Fruit fly (Drosophila melanogaster) whole organism: ENCODE results near the gene CG32447.
A peak's percentile ranks its signal among the peaks of the same experiment; 100 is the strongest.

Experiments used
- CG8478 ChIP-seq: fragments of >200 bp; optimal IDR thresholded peaks from 2 replicates; lab custom pipeline; 2018; ENCODE audit warnings: inconsistent platforms
- Dll ChIP-seq: fragments of >200 bp; optimal IDR thresholded peaks from 2 replicates; lab custom pipeline; 2017
- EcR ChIP-seq, 2 experiments: fragments of >200 bp; optimal IDR thresholded peaks; 2 replicates each; lab custom pipeline; 2017; ENCODE audit warnings: missing biosample characterization in 2 of 2, missing genetic modification characterization in 2 of 2, missing genetic modification reagents in 2 of 2
- pan ChIP-seq: fragments of >200 bp; optimal IDR thresholded peaks from 2 replicates; lab custom pipeline; 2017
- psq ChIP-seq: fragments of >200 bp; optimal IDR thresholded peaks from 2 replicates; lab custom pipeline; 2017
- usp ChIP-seq: fragments of >200 bp; optimal IDR thresholded peaks from 2 replicates; lab custom pipeline; 2017; ENCODE audit warnings: missing biosample characterization, missing genetic modification characterization, mixed read lengths

Gene CG32447

dm6 chr3L:21679687-21680086 is 26.5 kb downstream of the CG32447 start, which contains the start of the genes Als2 and CG11248:
Als2 (minus strand) TSS chr3L:21679755.
CG11248 (plus strand) TSS chr3L:21680050.
- TF ChIP-seq Dll (lab: Kevin White, UChicago) (no peak), pan (no peak), usp (no peak), EcR (GFP tag; optimal IDR thresholded peaks at IDR 0.05; lab: Kevin White, UChicago) (no peak), CG8478 (lab: Kevin White, UChicago) (no peak), psq (lab: Kevin White, UChicago) (no peak)

- TF ChIP-seq EcR (GFP tag; optimal IDR thresholded peaks at IDR 0.05; lab: Kevin White, UChicago) (no peak), CG8478 (lab: Kevin White, UChicago) (no peak), pan (no peak), Dll (lab: Kevin White, UChicago) (no peak)
Observed at dm6 chr3L:21671839-21672238, 34.3 kb downstream of the CG32447 start, which contains the start of gene CG11249. CG11249 (plus strand) TSS chr3L:21672139.

- TF ChIP-seq Dll (lab: Kevin White, UChicago) (no peak), CG8478 (lab: Kevin White, UChicago) (no peak), EcR (GFP tag; optimal IDR thresholded peaks at IDR 0.05; lab: Kevin White, UChicago) (no peak), pan (no peak), psq (lab: Kevin White, UChicago) (no peak), usp (no peak)
Observed at dm6 chr3L:21667530-21667929, 38.6 kb downstream of the CG32447 start.

dm6 chr3L:21666880-21667279 is 39.3 kb downstream of the CG32447 start, which contains the start of gene Cpr78E:
Cpr78E (minus strand) TSS chr3L:21666980.
- TF ChIP-seq pan = no peak
- TF ChIP-seq EcR (GFP tag; optimal IDR thresholded peaks at IDR 0.05; lab: Kevin White, UChicago) = no peak
- no peak for TF ChIP-seq Dll (lab: Kevin White, UChicago)
- TF ChIP-seq psq (lab: Kevin White, UChicago) = no peak

- TF ChIP-seq EcR (GFP tag; optimal IDR thresholded peaks at IDR 0.05; lab: Kevin White, UChicago) (no peak), CG8478 (lab: Kevin White, UChicago) (no peak), pan (no peak), usp (no peak), Dll (lab: Kevin White, UChicago) (no peak), psq (lab: Kevin White, UChicago) (no peak)
Observed at dm6 chr3L:21652768-21653167, 53.4 kb downstream of the CG32447 start.

dm6 chr3L:21652124-21652523 is 54.0 kb downstream of the CG32447 start:
- TF ChIP-seq Dll (lab: Kevin White, UChicago) = no peak
- no peak for TF ChIP-seq CG8478 (lab: Kevin White, UChicago)
- TF ChIP-seq usp = no peak
- TF ChIP-seq EcR (GFP tag; optimal IDR thresholded peaks at IDR 0.05; lab: Kevin White, UChicago) = no peak
- no peak for TF ChIP-seq psq (lab: Kevin White, UChicago)
- TF ChIP-seq pan = no peak

dm6 chr3L:21651412-21651811 is 54.8 kb downstream of the CG32447 start:
- TF ChIP-seq CG8478 (lab: Kevin White, UChicago) (no peak), EcR (GFP tag; optimal IDR thresholded peaks at IDR 0.05; lab: Kevin White, UChicago) (no peak), Dll (lab: Kevin White, UChicago) (no peak), pan (no peak), usp (no peak), psq (lab: Kevin White, UChicago) (no peak)

dm6 chr3L:21647853-21648252 is 58.3 kb downstream of the CG32447 start:
- TF ChIP-seq CG8478 (lab: Kevin White, UChicago) = no peak
- TF ChIP-seq usp = no peak

- TF ChIP-seq EcR (GFP tag; optimal IDR thresholded peaks at IDR 0.05; lab: Kevin White, UChicago) = no peak
- no peak for TF ChIP-seq CG8478 (lab: Kevin White, UChicago)
- TF ChIP-seq pan = no peak
- no peak for TF ChIP-seq psq (lab: Kevin White, UChicago)
- TF ChIP-seq usp = no peak
- no peak for TF ChIP-seq Dll (lab: Kevin White, UChicago)
Observed at dm6 chr3L:21645878-21646277, 60.3 kb downstream of the CG32447 start.

- no peak for TF ChIP-seq CG8478 (lab: Kevin White, UChicago)
- no peak for TF ChIP-seq EcR (GFP tag; optimal IDR thresholded peaks at IDR 0.05; lab: Kevin White, UChicago)
- TF ChIP-seq Dll (lab: Kevin White, UChicago) = no peak
- TF ChIP-seq psq (lab: Kevin White, UChicago) = no peak
- no peak for TF ChIP-seq usp
- TF ChIP-seq pan = no peak
Observed at dm6 chr3L:21644607-21645006, 61.6 kb downstream of the CG32447 start, which contains the start of gene CG43980. CG43980 (plus strand) TSS chr3L:21644958.

dm6 chr3L:21644176-21644575 is 62.0 kb downstream of the CG32447 start:
- TF ChIP-seq usp (no peak), EcR (GFP tag; optimal IDR thresholded peaks at IDR 0.05; lab: Kevin White, UChicago) (peak in 1 of 2 experiments; percentile 79)

dm6 chr3L:21642908-21643572 is 63.1 kb downstream of the CG32447 start:
- no peak for TF ChIP-seq CG8478 (lab: Kevin White, UChicago)
- TF ChIP-seq psq (lab: Kevin White, UChicago) = no peak
- TF ChIP-seq pan = no peak
- TF ChIP-seq EcR (GFP tag; optimal IDR thresholded peaks at IDR 0.05; lab: Kevin White, UChicago) = no peak
- no peak for TF ChIP-seq usp
- no peak for TF ChIP-seq Dll (lab: Kevin White, UChicago)

dm6 chr3L:21640815-21641214 is 65.3 kb downstream of the CG32447 start, which contains the start of gene Atox1:
Atox1 (plus strand) TSS chr3L:21640995.
- TF ChIP-seq EcR (GFP tag; optimal IDR thresholded peaks at IDR 0.05; lab: Kevin White, UChicago) (no peak), Dll (lab: Kevin White, UChicago) (no peak)
